Worm (Caenorhabditis elegans): ENCODE measurements around the gene F26G1.10.

The F26G1.10 gene

DNA sequence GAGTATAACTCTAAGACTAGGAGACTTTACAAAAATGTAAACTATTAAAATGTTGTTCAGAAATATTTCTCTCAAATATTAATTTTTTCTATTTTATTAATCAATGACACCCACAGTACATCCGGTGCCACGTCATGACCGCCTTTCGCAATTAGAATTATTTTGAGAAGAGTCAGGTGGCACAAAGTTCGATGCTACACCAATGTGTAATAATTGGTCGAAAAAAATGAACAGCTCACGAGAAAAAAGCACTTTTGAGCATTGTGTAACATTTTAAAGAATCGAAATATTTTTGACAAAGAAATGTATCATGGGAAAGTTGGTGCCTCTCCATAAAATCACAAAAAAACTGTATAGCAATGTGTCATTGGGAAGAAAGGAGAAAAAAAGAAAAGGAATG, 32.5 kb downstream of the F26G1.10 start:
- TF ChIP-seq C06A6.2 (GFP tag; conservative IDR thresholded peaks at IDR 0.05) (no peak), lag-1 (GFP tag; IDR thresholded peaks at IDR 0.05) (no peak), tbp1 (GFP tag; optimal IDR thresholded peaks at IDR 0.05) (no peak), ztf-28 (GFP tag; IDR thresholded peaks at IDR 0.05) (no peak), dpff-1 (tag; optimal IDR thresholded peaks at IDR 0.05) (no peak)

DNA sequence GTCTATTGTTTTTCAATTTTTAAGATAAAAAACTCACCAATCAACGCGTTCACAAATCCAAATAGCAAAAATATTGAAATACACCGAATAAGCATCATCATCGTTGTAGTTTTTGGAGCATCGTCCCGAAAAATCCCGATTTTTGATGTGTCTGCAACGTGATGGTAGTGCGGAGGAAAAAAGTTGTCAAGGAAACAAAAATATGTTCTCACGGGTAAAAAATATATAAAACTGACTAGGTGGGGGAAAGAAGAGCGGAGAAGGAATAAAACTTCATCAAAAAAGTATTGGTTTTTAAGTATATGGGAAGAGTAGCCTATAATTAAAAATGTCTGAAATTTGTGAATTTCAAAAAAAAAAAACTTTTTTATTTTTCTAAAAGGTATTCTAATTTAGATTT, 37.8 kb downstream of the F26G1.10 start, which contains the start of gene rig-6:
Gene rig-6, minus strand, starts transcription at position 101 of the 400 bp plus-strand sequence.
- TF ChIP-seq D2030.7 (GFP tag; IDR thresholded peaks at IDR 0.05) (no peak), rcor-1 (GFP tag; IDR thresholded peaks at IDR 0.05) (no peak), mes-4 (tag; optimal IDR thresholded peaks at IDR 0.05) (no peak), nhr-27 (tag; optimal IDR thresholded peaks at IDR 0.05) (no peak), ccch-3 (GFP tag; optimal IDR thresholded peaks at IDR 0.05) (no peak), fkh-3 (tag; optimal IDR thresholded peaks at IDR 0.05) (no peak), egrh-3 (GFP tag; IDR thresholded peaks at IDR 0.05) (no peak), tlf-1 (GFP tag; optimal IDR thresholded peaks at IDR 0.05) (no peak), hsf-1 (GFP tag; IDR thresholded peaks at IDR 0.05) (no peak), lsl-1 (GFP tag; optimal IDR thresholded peaks at IDR 0.05) (no peak), B0019.2 (GFP tag; conservative IDR thresholded peaks at IDR 0.05) (no peak), ztf-28 (GFP tag; IDR thresholded peaks at IDR 0.05) (no peak), efl-1 (GFP tag; optimal IDR thresholded peaks at IDR 0.05) (no peak), tbp1 (GFP tag; optimal IDR thresholded peaks at IDR 0.05) (no peak), nfyb-1 (GFP tag; IDR thresholded peaks at IDR 0.05) (no peak), F39B2.1 (GFP tag; IDR thresholded peaks at IDR 0.05) (no peak), F23B12.7 (tag; optimal IDR thresholded peaks at IDR 0.05; ENCODE audit: insufficient read depth) (no peak), F57A8.1 (GFP tag; optimal IDR thresholded peaks at IDR 0.05) (no peak), bed-2 (GFP tag; IDR thresholded peaks at IDR 0.05) (no peak), Y53F4B.3 (GFP tag; IDR thresholded peaks at IDR 0.05) (no peak)

DNA sequence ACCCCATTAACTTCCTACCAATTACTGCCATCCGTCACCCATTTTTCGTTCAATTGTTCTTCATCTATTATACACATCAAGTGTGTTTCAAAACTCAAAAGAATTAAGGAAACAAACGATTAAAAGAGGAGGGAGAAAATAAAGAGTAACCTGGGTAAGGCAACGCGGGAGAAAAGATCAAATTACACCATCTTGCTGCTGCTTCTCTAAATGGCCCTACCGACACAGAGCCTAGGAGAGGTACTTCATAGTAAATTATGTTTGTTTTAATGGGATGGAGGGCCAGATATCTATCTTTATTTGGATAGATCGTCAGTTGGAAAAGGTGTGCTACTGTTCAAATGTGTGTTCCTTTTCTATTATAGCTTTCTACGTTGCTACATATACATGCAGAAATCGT, 41.2 kb downstream of the F26G1.10 start:
- TF ChIP-seq D2030.7 (GFP tag; IDR thresholded peaks at IDR 0.05) (no peak), somi-1 (GFP tag; optimal IDR thresholded peaks at IDR 0.05) (no peak), cebp-1 (GFP tag; IDR thresholded peaks at IDR 0.05) (no peak), cebp-1 (tag; optimal IDR thresholded peaks at IDR 0.05) (no peak), mcd-1 (GFP tag; IDR thresholded peaks at IDR 0.05) (no peak), snpc-1.3 (tag; optimal IDR thresholded peaks at IDR 0.05; ENCODE audit: insufficient read depth) (no peak), bed-2 (GFP tag; IDR thresholded peaks at IDR 0.05) (no peak), B0336.3 (GFP tag; IDR thresholded peaks at IDR 0.05) (no peak), pbrm-1 (GFP tag; IDR thresholded peaks at IDR 0.05) (no peak), ztf-18 (tag; optimal IDR thresholded peaks at IDR 0.05) (no peak), B0019.2 (GFP tag; conservative IDR thresholded peaks at IDR 0.05) (no peak), attf-5 (GFP tag; optimal IDR thresholded peaks at IDR 0.05) (no peak), F55B11.4 (tag; optimal IDR thresholded peaks at IDR 0.05; ENCODE audit: borderline replicate concordance, insufficient read depth) (no peak), unc-130 (GFP tag; optimal IDR thresholded peaks at IDR 0.05) (no peak), C06A6.2 (GFP tag; conservative IDR thresholded peaks at IDR 0.05) (no peak), B0035.1 (tag; optimal IDR thresholded peaks at IDR 0.05) (no peak), nhr-90 (tag; optimal IDR thresholded peaks at IDR 0.05) (no peak), lin-54 (GFP tag; optimal IDR thresholded peaks at IDR 0.05) (no peak), nhr-179 (tag; optimal IDR thresholded peaks at IDR 0.05) (no peak)
